Worm (Caenorhabditis elegans): ENCODE results near the gene ivd-1.

DNA sequence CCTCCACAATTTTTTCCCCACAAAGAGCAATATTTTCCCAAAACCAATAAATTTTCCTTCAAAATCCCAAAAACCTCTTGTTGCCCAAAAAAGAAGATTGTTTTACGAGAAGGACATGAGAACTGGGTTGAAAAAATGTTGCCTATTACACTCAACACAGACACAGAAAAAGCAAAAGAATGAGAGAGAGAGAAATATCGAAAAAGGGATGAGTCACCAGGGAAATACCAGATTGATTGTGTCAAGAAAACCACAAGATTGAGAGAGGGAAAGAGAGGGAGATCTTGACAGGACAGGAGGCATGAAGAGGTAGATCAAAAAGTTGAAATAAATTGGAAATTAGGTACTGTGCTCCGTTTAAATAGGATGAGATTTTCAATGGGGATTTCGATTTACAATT, 46.1 kb upstream of the ivd-1 start:
- TF ChIP-seq F37B4.10 (GFP tag; IDR thresholded peaks at IDR 0.05) (no peak), F52B5.7 (tag; optimal IDR thresholded peaks at IDR 0.05) (no peak), nfya-1 (tag; optimal IDR thresholded peaks at IDR 0.05; ENCODE audit: borderline replicate concordance, insufficient read depth) (no peak), ztf-22 (GFP tag; optimal IDR thresholded peaks at IDR 0.05) (no peak), fkh-3 (tag; optimal IDR thresholded peaks at IDR 0.05) (no peak), ztf-3 (GFP tag; optimal IDR thresholded peaks at IDR 0.05) (no peak), F33H1.4 (GFP tag; IDR thresholded peaks at IDR 0.05) (no peak), unc-130 (GFP tag; optimal IDR thresholded peaks at IDR 0.05) (no peak), sea-2 (GFP tag; IDR thresholded peaks at IDR 0.05) (no peak), mcd-1 (GFP tag; IDR thresholded peaks at IDR 0.05) (no peak), nhr-90 (tag; optimal IDR thresholded peaks at IDR 0.05) (no peak)
